Worm (Caenorhabditis elegans) whole organism, early embryonic: Measurements from ENCODE around the gene T19D2.13.

Experiments used
- ama-1 ChIP-seq: fragments of 150-350 bp; optimal IDR thresholded peaks from 2 replicates; lab custom pipeline; 2014
- ceh-36 ChIP-seq: sonication (generic microtip); optimal IDR thresholded peaks from 2 replicates; lab custom pipeline; 2016; ENCODE audit warnings: missing genetic modification characterization, inconsistent platforms, missing compliant biosample characterization
- ets-7 ChIP-seq: sonication (generic microtip); optimal IDR thresholded peaks from 2 replicates; lab custom pipeline; 2016; ENCODE audit warnings: missing genotype, missing genetic modification characterization, missing compliant biosample characterization
- flt-1 ChIP-seq: fragments of 200-800 bp; sonication (Bioruptor generic); IDR thresholded peaks from 2 replicates; pipeline ENCODE4 v1.3.6; 2022; ENCODE audit warnings: missing genetic modification characterization, missing compliant biosample characterization
- hmbx-1 ChIP-seq: sonication (generic microtip); optimal IDR thresholded peaks from 2 replicates; lab custom pipeline; 2016; ENCODE audit warnings: mild to moderate bottlenecking, missing genetic modification characterization, missing compliant biosample characterization
- hnd-1 ChIP-seq: sonication (generic microtip); optimal IDR thresholded peaks from 2 replicates; lab custom pipeline; 2016; ENCODE audit warnings: missing genetic modification characterization, missing compliant biosample characterization
- scrt-1 ChIP-seq: fragments of 200-800 bp; sonication (Bioruptor generic); IDR thresholded peaks from 2 replicates; pipeline ENCODE4 v1.3.6; 2022; ENCODE audit warnings: missing genetic modification characterization, missing compliant biosample characterization
- tbx-11 ChIP-seq: fragments of 200-800 bp; sonication (Bioruptor generic); IDR thresholded peaks from 2 replicates; pipeline ENCODE4 v1.3.6; 2022; ENCODE audit warnings: missing genetic modification characterization, missing compliant biosample characterization
- tra-4 ChIP-seq: sonication (generic microtip); optimal IDR thresholded peaks from 2 replicates; lab custom pipeline; 2017; ENCODE audit warnings: missing genetic modification characterization, missing compliant biosample characterization

- TF ChIP-seq hnd-1 (tag; lab: Kevin White, UChicago): no peak
- TF ChIP-seq tra-4 (tag; lab: Kevin White, UChicago): no peak
- no peak for TF ChIP-seq ceh-36
- no peak for TF ChIP-seq flt-1 (GFP tag; lab: Robert Waterston, UW)
- TF ChIP-seq ama-1 (lab: Kevin White, UChicago): no peak
- TF ChIP-seq scrt-1 (GFP tag; lab: Robert Waterston, UW): no peak
- no peak for TF ChIP-seq tbx-11
- no peak for TF ChIP-seq ets-7 (tag; lab: Kevin White, UChicago)
- TF ChIP-seq hmbx-1 (tag; lab: Kevin White, UChicago): no peak
These were observed 48.8 kb upstream of the T19D2.13 start for ce11 chrX:3990941-3991340.
